Worm (Caenorhabditis elegans) whole organism, early embryonic: Measurements from ENCODE around the gene C07G3.8.
"Not testable (repeated sequence)": the region's sequence is repeated elsewhere in the genome, so short reads cannot be mapped to it uniquely, and the experiment has no call there.

ENCODE experiments used
- B0310.2 ChIP-seq: sonication (generic microtip); optimal IDR thresholded peaks from 2 replicates; lab custom pipeline; 2016; ENCODE audit warnings: mild to moderate bottlenecking, missing genetic modification characterization, missing compliant biosample characterization
- F13C5.2 ChIP-seq: sonication (generic microtip); optimal IDR thresholded peaks from 2 replicates; lab custom pipeline; 2017; ENCODE audit warnings: mild to moderate bottlenecking, missing genetic modification characterization, inconsistent platforms, missing compliant biosample characterization
- aly-1 ChIP-seq: sonication (generic microtip); optimal IDR thresholded peaks from 2 replicates; lab custom pipeline; 2016; ENCODE audit warnings: missing genetic modification characterization, missing compliant biosample characterization
- ama-1 ChIP-seq: fragments of 150-350 bp; optimal IDR thresholded peaks from 2 replicates; lab custom pipeline; 2014
- ceh-13 ChIP-seq: fragments of 200-800 bp; sonication (Bioruptor generic); optimal IDR thresholded peaks from 2 replicates; lab custom pipeline; 2018; ENCODE audit warnings: mild to moderate bottlenecking, missing genetic modification characterization, missing compliant biosample characterization
- ceh-36 ChIP-seq: sonication (generic microtip); optimal IDR thresholded peaks from 2 replicates; lab custom pipeline; 2016; ENCODE audit warnings: missing genetic modification characterization, inconsistent platforms, missing compliant biosample characterization
- ets-7 ChIP-seq: sonication (generic microtip); optimal IDR thresholded peaks from 2 replicates; lab custom pipeline; 2016; ENCODE audit warnings: missing genotype, missing genetic modification characterization, missing compliant biosample characterization
- flt-1 ChIP-seq: fragments of 200-800 bp; sonication (Bioruptor generic); IDR thresholded peaks from 2 replicates; pipeline ENCODE4 v1.3.6; 2022; ENCODE audit warnings: missing genetic modification characterization, missing compliant biosample characterization
- hmbx-1 ChIP-seq: sonication (generic microtip); optimal IDR thresholded peaks from 2 replicates; lab custom pipeline; 2016; ENCODE audit warnings: mild to moderate bottlenecking, missing genetic modification characterization, missing compliant biosample characterization
- hmg-4 ChIP-seq: fragments of 200-800 bp; sonication (Bioruptor generic); optimal IDR thresholded peaks from 2 replicates; lab custom pipeline; 2018; ENCODE audit warnings: mild to moderate bottlenecking, missing genetic modification characterization, missing compliant biosample characterization
- hnd-1 ChIP-seq: sonication (generic microtip); optimal IDR thresholded peaks from 2 replicates; lab custom pipeline; 2016; ENCODE audit warnings: missing genetic modification characterization, missing compliant biosample characterization
- pes-1 ChIP-seq: fragments of 200-800 bp; sonication (Bioruptor generic); IDR thresholded peaks from 2 replicates; pipeline ENCODE4 v1.3.6; 2022; ENCODE audit warnings: missing genetic modification reagents, missing genetic modification characterization, missing compliant biosample characterization
- scrt-1 ChIP-seq: fragments of 200-800 bp; sonication (Bioruptor generic); IDR thresholded peaks from 2 replicates; pipeline ENCODE4 v1.3.6; 2022; ENCODE audit warnings: missing genetic modification characterization, missing compliant biosample characterization
- sea-1 ChIP-seq: fragments of 200-800 bp; sonication (Bioruptor generic); conservative IDR thresholded peaks from 2 replicates; pipeline ENCODE4 v1.3.6; 2022; ENCODE audit warnings: missing genetic modification characterization, missing compliant biosample characterization
- tbx-11 ChIP-seq: fragments of 200-800 bp; sonication (Bioruptor generic); IDR thresholded peaks from 2 replicates; pipeline ENCODE4 v1.3.6; 2022; ENCODE audit warnings: missing genetic modification characterization, missing compliant biosample characterization
- tbx-37 ChIP-seq: fragments of 200-800 bp; sonication (Bioruptor generic); conservative IDR thresholded peaks from 2 replicates; pipeline ENCODE4 v1.3.6; 2022; ENCODE audit warnings: missing genetic modification reagents, missing genetic modification characterization, missing compliant biosample characterization
- tra-4 ChIP-seq: sonication (generic microtip); optimal IDR thresholded peaks from 2 replicates; lab custom pipeline; 2017; ENCODE audit warnings: missing genetic modification characterization, missing compliant biosample characterization

C07G3.8 gene

ce11 chrV:3506252-3506651 lies 4.3 kb upstream of the C07G3.8 start, which contains the start of gene ugt-64:
Gene ugt-64, minus strand, starts transcription at chrV:3506352.
- TF ChIP-seq sea-1 (GFP tag; lab: Robert Waterston, UW); pes-1 (GFP tag; lab: Robert Waterston, UW); hnd-1 (tag; lab: Kevin White, UChicago): not testable (repeated sequence)

- TF ChIP-seq pes-1 (GFP tag; lab: Robert Waterston, UW) (no peak), hmbx-1 (tag; lab: Kevin White, UChicago) (no peak), hnd-1 (tag; lab: Kevin White, UChicago) (no peak), flt-1 (GFP tag; lab: Robert Waterston, UW) (no peak), scrt-1 (GFP tag; lab: Robert Waterston, UW) (no peak), hmg-4 (GFP tag; lab: Kevin White, UChicago) (no peak), tbx-37 (GFP tag; lab: Robert Waterston, UW) (no peak), sea-1 (GFP tag; lab: Robert Waterston, UW) (no peak), tra-4 (no peak), ets-7 (tag; lab: Kevin White, UChicago) (no peak), B0310.2 (tag; lab: Kevin White, UChicago) (no peak), ama-1 (no peak), aly-1 (tag; lab: Kevin White, UChicago) (no peak)
These were observed 3.8 kb upstream of the C07G3.8 start for ce11 chrV:3505745-3506144.

ce11 chrV:3496880-3497279 lies 5.1 kb downstream of the C07G3.8 start, which contains the start of gene C07G3.15:
Gene C07G3.15, minus strand, starts transcription at chrV:3496980.
- TF ChIP-seq hmbx-1 (tag; lab: Kevin White, UChicago): no peak
- TF ChIP-seq tbx-37 (GFP tag; lab: Robert Waterston, UW): no peak
- TF ChIP-seq pes-1 (GFP tag; lab: Robert Waterston, UW): no peak
- no peak for TF ChIP-seq ceh-13 (GFP tag; lab: Kevin White, UChicago)
- TF ChIP-seq B0310.2 (tag; lab: Kevin White, UChicago): no peak
- no peak for TF ChIP-seq F13C5.2 (tag; lab: Kevin White, UChicago)
- TF ChIP-seq ceh-36 (tag; lab: Kevin White, UChicago): no peak
- TF ChIP-seq aly-1 (tag; lab: Kevin White, UChicago): no peak
- TF ChIP-seq sea-1 (GFP tag; lab: Robert Waterston, UW): no peak
- TF ChIP-seq tbx-11: no peak
- TF ChIP-seq flt-1 (GFP tag; lab: Robert Waterston, UW): no peak
- no peak for TF ChIP-seq ama-1
- no peak for TF ChIP-seq scrt-1 (GFP tag; lab: Robert Waterston, UW)
- TF ChIP-seq ets-7 (tag; lab: Kevin White, UChicago): no peak
- no peak for TF ChIP-seq hmg-4 (GFP tag; lab: Kevin White, UChicago)
- TF ChIP-seq hnd-1 (tag; lab: Kevin White, UChicago): no peak
- no peak for TF ChIP-seq tra-4

ce11 chrV:3490435-3490834 lies 11.5 kb downstream of the C07G3.8 start, which contains the start of gene srbc-36:
Gene srbc-36, minus strand, starts transcription at chrV:3490535.
- TF ChIP-seq pes-1 (GFP tag; lab: Robert Waterston, UW) (no peak), hmbx-1 (tag; lab: Kevin White, UChicago) (no peak), ets-7 (tag; lab: Kevin White, UChicago) (no peak), tbx-11 (no peak), F13C5.2 (tag; lab: Kevin White, UChicago) (no peak), ama-1 (no peak), tbx-37 (GFP tag; lab: Robert Waterston, UW) (no peak), B0310.2 (tag; lab: Kevin White, UChicago) (no peak), hmg-4 (GFP tag; lab: Kevin White, UChicago) (no peak), aly-1 (tag; lab: Kevin White, UChicago) (no peak), ceh-36 (tag; lab: Kevin White, UChicago) (no peak), hnd-1 (tag; lab: Kevin White, UChicago) (no peak), tra-4 (no peak), sea-1 (GFP tag; lab: Robert Waterston, UW) (no peak), ceh-13 (GFP tag; lab: Kevin White, UChicago) (no peak), scrt-1 (GFP tag; lab: Robert Waterston, UW) (no peak), flt-1 (GFP tag; lab: Robert Waterston, UW) (no peak)

ce11 chrV:3486857-3487256 lies 15.1 kb downstream of the C07G3.8 start, which contains the start of gene srbc-32:
Gene srbc-32, minus strand, starts transcription at chrV:3486957.
- TF ChIP-seq aly-1 (tag; lab: Kevin White, UChicago) (no peak), ama-1 (no peak), ceh-36 (tag; lab: Kevin White, UChicago) (no peak), tra-4 (no peak), hnd-1 (tag; lab: Kevin White, UChicago) (no peak), tbx-37 (GFP tag; lab: Robert Waterston, UW) (no peak), tbx-11 (no peak), scrt-1 (GFP tag; lab: Robert Waterston, UW) (no peak), ets-7 (tag; lab: Kevin White, UChicago) (no peak)

ce11 chrV:3484702-3485101 lies 17.2 kb downstream of the C07G3.8 start, which contains the start of gene srbc-33:
Gene srbc-33, minus strand, starts transcription at chrV:3484802.
- TF ChIP-seq tra-4 (no peak), flt-1 (GFP tag; lab: Robert Waterston, UW) (no peak), ets-7 (tag; lab: Kevin White, UChicago) (no peak), hnd-1 (tag; lab: Kevin White, UChicago) (no peak), ceh-36 (tag; lab: Kevin White, UChicago) (no peak), scrt-1 (GFP tag; lab: Robert Waterston, UW) (no peak), tbx-37 (GFP tag; lab: Robert Waterston, UW) (no peak), hmg-4 (GFP tag; lab: Kevin White, UChicago) (no peak), ama-1 (no peak), pes-1 (GFP tag; lab: Robert Waterston, UW) (no peak), sea-1 (GFP tag; lab: Robert Waterston, UW) (no peak), F13C5.2 (tag; lab: Kevin White, UChicago) (no peak), tbx-11 (no peak)

- TF ChIP-seq hmbx-1 (tag; lab: Kevin White, UChicago) (no peak), aly-1 (tag; lab: Kevin White, UChicago) (no peak), B0310.2 (tag; lab: Kevin White, UChicago) (no peak), hnd-1 (tag; lab: Kevin White, UChicago) (no peak), ets-7 (tag; lab: Kevin White, UChicago) (no peak), tbx-37 (GFP tag; lab: Robert Waterston, UW) (no peak), hmg-4 (GFP tag; lab: Kevin White, UChicago) (no peak), flt-1 (GFP tag; lab: Robert Waterston, UW) (no peak), tra-4 (no peak), ceh-36 (tag; lab: Kevin White, UChicago) (no peak), sea-1 (GFP tag; lab: Robert Waterston, UW) (no peak), F13C5.2 (tag; lab: Kevin White, UChicago) (no peak), scrt-1 (GFP tag; lab: Robert Waterston, UW) (no peak), ama-1 (no peak), pes-1 (GFP tag; lab: Robert Waterston, UW) (no peak), ceh-13 (GFP tag; lab: Kevin White, UChicago) (no peak), tbx-11 (no peak)
These were observed 19.4 kb downstream of the C07G3.8 start, which contains the start of gene lys-7 for ce11 chrV:3482550-3483002. Gene lys-7, minus strand, starts transcription at chrV:3482600.
